Fruit fly (Drosophila melanogaster) whole organism, embryonic: ENCODE measurements around the gene CG13810.

ENCODE experiments used
- CG11085 ChIP-seq: fragments of 200-800 bp; sonication (Bioruptor generic); IDR thresholded peaks from 2 replicates; pipeline ENCODE4 v1.3.6; 2022; ENCODE audit warnings: missing biosample characterization, missing genetic modification characterization
- CG13775 ChIP-seq: fragments of 200-800 bp; sonication (Bioruptor generic); optimal IDR thresholded peaks from 3 replicates; lab custom pipeline; 2017; ENCODE audit warnings: missing biosample characterization, mild to moderate bottlenecking, missing genetic modification characterization
- CG4854 ChIP-seq: fragments of 200-800 bp; sonication (Bioruptor generic); optimal IDR thresholded peaks from 2 replicates; lab custom pipeline; 2016; ENCODE audit warnings: missing biosample characterization, missing genetic modification characterization, inconsistent platforms
- CG7839 ChIP-seq: fragments of 200-800 bp; sonication (Bioruptor generic); optimal IDR thresholded peaks from 3 replicates; lab custom pipeline; 2018; ENCODE audit warnings: missing biosample characterization, mild to moderate bottlenecking, missing genetic modification characterization, moderate library complexity
- CG9797 ChIP-seq: fragments of 200-800 bp; sonication (Bioruptor generic); optimal IDR thresholded peaks from 3 replicates; lab custom pipeline; 2018; ENCODE audit warnings: missing biosample characterization, mild to moderate bottlenecking, missing genetic modification characterization
- Sry-δ ChIP-seq: fragments of 200-800 bp; sonication (Bioruptor generic); optimal IDR thresholded peaks from 2 replicates; lab custom pipeline; 2016; ENCODE audit warnings: missing biosample characterization, missing genetic modification characterization
- az2 ChIP-seq: fragments of 200-800 bp; sonication (Bioruptor generic); optimal IDR thresholded peaks from 3 replicates; lab custom pipeline; 2016; ENCODE audit warnings: missing biosample characterization, missing genetic modification characterization
- btn ChIP-seq: fragments of 200-800 bp; sonication (Bioruptor generic); optimal IDR thresholded peaks from 2 replicates; lab custom pipeline; 2016; ENCODE audit warnings: missing biosample characterization, missing genetic modification characterization
- gsb-n ChIP-seq: fragments of 200-800 bp; sonication (Bioruptor generic); optimal IDR thresholded peaks from 3 replicates; lab custom pipeline; 2018; ENCODE audit warnings: missing biosample characterization, mild to moderate bottlenecking, missing genetic modification characterization
- slbo ChIP-seq: fragments of 200-800 bp; sonication (Bioruptor generic); IDR thresholded peaks from 2 replicates; pipeline ENCODE4 v1.3.6; 2022; ENCODE audit warnings: missing biosample characterization, missing genetic modification characterization

dm6 chr3L:2212403-2212802 is 26.7 kb downstream of the CG13810 start, which contains the start of gene CG15878:
- TF ChIP-seq CG11085: no peak
- TF ChIP-seq CG7839 (tag; lab: Kevin White, UChicago): no peak
- TF ChIP-seq Sry-δ (GFP tag; lab: Kevin White, UChicago): no peak
- no peak for TF ChIP-seq CG4854
- TF ChIP-seq btn (GFP tag; lab: Kevin White, UChicago): no peak
- no peak for TF ChIP-seq CG13775 (GFP tag; lab: Kevin White, UChicago)
- TF ChIP-seq CG9797 (GFP tag; lab: Kevin White, UChicago): no peak
- no peak for TF ChIP-seq gsb-n (tag; lab: Kevin White, UChicago)
- no peak for TF ChIP-seq slbo (GFP tag; lab: Robert Waterston, UW)
- no peak for TF ChIP-seq az2 (GFP tag; lab: Kevin White, UChicago)
